Worm (Caenorhabditis elegans): ENCODE data around the gene Y77E11A.8.

Gene Y77E11A.8

DNA sequence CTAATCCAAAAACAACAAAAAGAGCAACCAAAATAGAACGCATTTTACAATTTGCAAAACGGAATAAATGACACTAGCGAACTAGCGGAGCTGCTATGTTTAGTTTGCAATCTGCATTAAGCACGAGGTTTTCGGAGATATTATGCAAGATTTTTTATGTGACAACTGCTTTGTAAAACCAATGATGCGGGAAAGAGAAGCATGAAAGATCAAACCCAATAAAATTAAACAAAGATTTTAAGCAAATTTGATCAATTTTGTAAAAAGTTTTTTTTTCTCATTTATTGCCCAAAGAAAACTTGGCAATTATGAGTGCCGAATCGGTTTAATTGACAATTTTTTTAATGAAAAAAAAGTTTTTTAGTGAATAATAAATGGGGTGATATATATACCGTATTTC is at the start of gene Y77E11A.8:
Gene Y77E11A.8 (minus strand): TSS at position 101 of the 400 bp plus-strand sequence.
- TF ChIP-seq unc-3 (GFP tag; conservative IDR thresholded peaks at IDR 0.05) (no peak), unc-3 (tag; optimal IDR thresholded peaks at IDR 0.05) (no peak), ceh-45 (GFP tag; IDR thresholded peaks at IDR 0.05) (no peak), ceh-19 (GFP tag; optimal IDR thresholded peaks at IDR 0.05) (no peak), mec-3 (tag; optimal IDR thresholded peaks at IDR 0.05; ENCODE audit: borderline replicate concordance) (no peak), sdc-2 (tag; optimal IDR thresholded peaks at IDR 0.05) (no peak), fkh-10 (GFP tag; optimal IDR thresholded peaks at IDR 0.05) (no peak), ceh-34 (tag; optimal IDR thresholded peaks at IDR 0.05) (no peak), ttx-3 (tag; optimal IDR thresholded peaks at IDR 0.05) (no peak), fax-1 (tag; optimal IDR thresholded peaks at IDR 0.05) (no peak), nfya-1 (tag; optimal IDR thresholded peaks at IDR 0.05) (no peak), ceh-18 (tag; optimal IDR thresholded peaks at IDR 0.05) (no peak), dve-1 (tag; optimal IDR thresholded peaks at IDR 0.05) (no peak), nhr-11 (tag; optimal IDR thresholded peaks at IDR 0.05) (no peak), ceh-30 (tag; optimal IDR thresholded peaks at IDR 0.05) (no peak), F13H6.1 (tag; optimal IDR thresholded peaks at IDR 0.05) (no peak), unc-42 (tag; optimal IDR thresholded peaks at IDR 0.05) (no peak), ref-2 (tag; optimal IDR thresholded peaks at IDR 0.05) (no peak), ceh-14 (tag; optimal IDR thresholded peaks at IDR 0.05) (no peak), ceh-22 (tag; optimal IDR thresholded peaks at IDR 0.05) (no peak), pag-3 (tag; optimal IDR thresholded peaks at IDR 0.05; ENCODE audit: borderline replicate concordance) (no peak)

DNA sequence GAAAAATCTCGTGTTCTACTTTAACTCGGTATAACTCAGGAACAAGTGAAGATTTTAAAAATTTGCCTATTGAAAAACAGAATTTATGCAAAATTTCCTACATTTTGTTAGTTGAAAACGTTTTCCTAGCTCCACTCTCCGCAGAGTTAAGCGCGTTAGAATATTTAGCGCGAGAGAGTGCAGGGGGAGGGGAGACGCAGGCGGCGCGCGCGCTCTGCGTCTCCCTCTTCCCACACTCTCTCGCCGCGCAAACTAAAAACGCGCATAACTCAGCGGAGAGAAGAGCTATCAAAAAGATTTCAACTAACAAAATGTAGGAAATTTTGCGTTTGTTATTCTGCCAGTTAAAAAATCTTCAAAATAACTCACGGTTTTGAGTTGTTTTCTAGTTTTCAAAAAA is 47.3 kb upstream of the Y77E11A.8 start:
- TF ChIP-seq hlh-6 (tag; optimal IDR thresholded peaks at IDR 0.05), result no peak
- no peak for TF ChIP-seq pha-4 (tag; optimal IDR thresholded peaks at IDR 0.05)
- TF ChIP-seq lim-6 (tag; optimal IDR thresholded peaks at IDR 0.05), result no peak
- TF ChIP-seq pros-1 (tag; optimal IDR thresholded peaks at IDR 0.05), result no peak
- no peak for TF ChIP-seq pag-3 (tag; optimal IDR thresholded peaks at IDR 0.05; ENCODE audit: borderline replicate concordance)
- TF ChIP-seq unc-3 (GFP tag; conservative IDR thresholded peaks at IDR 0.05), result no peak
- TF ChIP-seq unc-3 (tag; optimal IDR thresholded peaks at IDR 0.05), result no peak
- no peak for TF ChIP-seq npax-4 (tag; optimal IDR thresholded peaks at IDR 0.05)

DNA sequence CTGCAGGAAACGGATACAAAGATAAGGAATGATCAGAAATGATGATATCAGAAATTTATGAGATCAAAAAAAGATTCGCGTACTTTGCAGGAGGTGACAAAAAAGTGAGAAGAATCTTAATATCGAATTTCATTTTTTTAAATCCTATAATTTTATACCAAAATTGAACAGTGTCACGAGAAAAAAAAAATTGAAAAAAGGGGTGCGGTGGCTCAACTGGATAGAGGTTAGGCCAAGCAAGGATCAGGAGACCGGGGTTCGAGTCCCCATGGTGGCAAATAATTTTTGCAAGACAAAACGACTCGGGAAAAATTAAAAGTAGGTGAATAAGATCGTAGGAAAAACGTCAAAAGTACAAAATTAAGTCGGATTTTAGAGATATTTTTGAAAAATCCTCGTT is 45.5 kb upstream of the Y77E11A.8 start:
- TF ChIP-seq pha-2 (tag; optimal IDR thresholded peaks at IDR 0.05) (no peak), ceh-24 (tag; optimal IDR thresholded peaks at IDR 0.05) (no peak), ref-2 (tag; optimal IDR thresholded peaks at IDR 0.05) (no peak), tbx-7 (tag; optimal IDR thresholded peaks at IDR 0.05) (no peak), fax-1 (tag; optimal IDR thresholded peaks at IDR 0.05) (no peak), ceh-18 (tag; optimal IDR thresholded peaks at IDR 0.05) (no peak), ama-1 (optimal IDR thresholded peaks at IDR 0.05) (no peak), K09A11.1 (tag; optimal IDR thresholded peaks at IDR 0.05; ENCODE audit: insufficient read depth) (no peak), madf-2 (tag; optimal IDR thresholded peaks at IDR 0.05) (no peak), ceh-6 (GFP tag; optimal IDR thresholded peaks at IDR 0.05) (no peak), F13H6.1 (tag; optimal IDR thresholded peaks at IDR 0.05) (no peak), ceh-22 (tag; optimal IDR thresholded peaks at IDR 0.05) (no peak), sox-2 (GFP tag; IDR thresholded peaks at IDR 0.05) (no peak), nhr-232 (tag; optimal IDR thresholded peaks at IDR 0.05) (no peak), fkh-6 (tag; optimal IDR thresholded peaks at IDR 0.05) (no peak)

DNA sequence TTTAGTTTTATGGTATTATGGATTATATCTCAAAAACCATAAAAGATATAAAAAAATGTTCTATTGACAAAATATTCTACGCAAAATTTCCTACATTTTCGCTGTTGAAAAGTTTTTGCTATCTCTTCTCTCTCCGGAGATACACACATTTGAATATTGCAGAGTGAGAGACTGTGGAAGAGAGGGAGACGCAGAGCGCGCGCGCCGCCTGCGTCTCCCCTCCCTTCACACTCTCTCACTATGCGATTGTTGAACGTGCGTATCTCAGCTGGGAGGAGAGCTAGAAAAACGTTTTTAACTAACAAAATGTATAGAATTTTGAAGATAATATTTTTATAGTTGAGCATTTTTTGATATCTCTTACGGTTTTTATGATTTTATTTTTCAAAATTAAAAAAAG is 44.2 kb upstream of the Y77E11A.8 start:
- TF ChIP-seq pha-4 (tag; optimal IDR thresholded peaks at IDR 0.05) (no peak), K02D7.2 (tag; optimal IDR thresholded peaks at IDR 0.05) (no peak), ceh-24 (tag; optimal IDR thresholded peaks at IDR 0.05) (no peak), eyg-1 (tag; optimal IDR thresholded peaks at IDR 0.05) (no peak), hlh-8 (tag; optimal IDR thresholded peaks at IDR 0.05) (no peak), ceh-14 (tag; optimal IDR thresholded peaks at IDR 0.05) (no peak), fax-1 (tag; optimal IDR thresholded peaks at IDR 0.05) (no peak), elt-4 (tag; optimal IDR thresholded peaks at IDR 0.05) (no peak), ztf-16 (tag; optimal IDR thresholded peaks at IDR 0.05) (no peak), nhr-232 (tag; optimal IDR thresholded peaks at IDR 0.05) (no peak)

Measured in whole organism, late embryonic.